Worm (Caenorhabditis elegans): ENCODE data around the gene Y53C12A.7.

Gene Y53C12A.7

DNA sequence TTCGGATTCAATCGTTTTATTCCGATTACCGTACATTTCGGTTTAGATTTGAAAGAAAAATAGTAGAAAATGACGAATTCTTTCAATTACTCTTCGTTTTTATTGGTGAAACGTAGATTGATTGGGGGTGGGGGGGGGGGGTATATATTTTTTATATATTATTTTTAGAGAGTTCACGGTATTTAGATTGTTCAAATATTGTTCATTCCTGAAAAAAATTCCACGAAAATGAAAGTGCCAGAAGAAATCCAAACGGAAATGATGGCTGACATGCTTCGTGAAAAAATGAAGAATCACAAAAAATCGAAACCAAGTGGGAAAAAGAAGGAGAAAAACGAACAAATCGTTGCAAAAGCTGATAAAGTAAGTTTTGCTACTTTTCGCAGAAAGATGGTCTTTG, at the start of gene Y53C12A.7, which contains the start of gene Y53C12A.8:
Gene Y53C12A.7 (plus strand): TSS at position 181 of the 400 bp plus-strand sequence.
Gene Y53C12A.8 (minus strand): TSS at position 101 of the 400 bp plus-strand sequence.
- TF ChIP-seq unc-62 (GFP tag; optimal IDR thresholded peaks at IDR 0.05), result no peak
- no peak for TF ChIP-seq ceh-82 (tag; optimal IDR thresholded peaks at IDR 0.05)
- TF ChIP-seq ztf-4 (tag; optimal IDR thresholded peaks at IDR 0.05), result no peak
- no peak for TF ChIP-seq nhr-12 (tag; optimal IDR thresholded peaks at IDR 0.05)
- TF ChIP-seq hmg-11 (tag; optimal IDR thresholded peaks at IDR 0.05), result no peak
- no peak for TF ChIP-seq eor-1 (tag; optimal IDR thresholded peaks at IDR 0.05)
- no peak for TF ChIP-seq mml-1 (tag; optimal IDR thresholded peaks at IDR 0.05)
- TF ChIP-seq lin-15B (tag; optimal IDR thresholded peaks at IDR 0.05), result no peak
- TF ChIP-seq zag-1 (tag; optimal IDR thresholded peaks at IDR 0.05), result no peak
- TF ChIP-seq fos-1 (tag; optimal IDR thresholded peaks at IDR 0.05), result no peak
- TF ChIP-seq egl-5 (tag; optimal IDR thresholded peaks at IDR 0.05), result no peak
- TF ChIP-seq egl-27 (tag; optimal IDR thresholded peaks at IDR 0.05), result no peak
- TF ChIP-seq mdl-1 (tag; optimal IDR thresholded peaks at IDR 0.05), result no peak
- no peak for TF ChIP-seq lin-39 (tag; optimal IDR thresholded peaks at IDR 0.05)
- no peak for TF ChIP-seq nhr-23 (tag; optimal IDR thresholded peaks at IDR 0.05)
- TF ChIP-seq jun-1 (tag; optimal IDR thresholded peaks at IDR 0.05), result no peak
- TF ChIP-seq ceh-28 (tag; optimal IDR thresholded peaks at IDR 0.05), result no peak
- no peak for TF ChIP-seq pha-4 (tag; optimal IDR thresholded peaks at IDR 0.05)
- TF ChIP-seq nhr-76 (tag; optimal IDR thresholded peaks at IDR 0.05), result no peak
- no peak for TF ChIP-seq nhr-237 (tag; optimal IDR thresholded peaks at IDR 0.05)

DNA sequence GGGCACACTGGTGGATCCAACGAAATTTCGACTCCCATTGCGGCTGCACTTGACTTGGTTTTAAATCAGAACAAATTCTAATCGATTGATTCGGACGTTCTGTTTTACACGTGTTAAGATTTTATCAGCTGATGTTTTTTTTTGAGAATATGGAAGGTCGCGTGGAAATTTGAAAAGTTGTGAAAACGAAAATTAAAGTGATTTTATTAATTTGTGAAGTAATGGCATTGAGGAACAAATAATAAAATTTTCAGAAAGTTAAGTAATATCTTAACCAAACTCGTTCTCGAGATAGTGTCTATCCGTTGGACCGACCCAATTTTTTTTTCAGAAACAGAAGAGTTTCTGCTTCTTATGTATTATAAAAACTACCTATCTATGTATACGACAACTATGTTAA, 48.6 kb upstream of the Y53C12A.7 start, which contains the start of gene ZK1307.4:
Gene ZK1307.4 (minus strand): TSS at position 101 of the 400 bp plus-strand sequence.
- TF ChIP-seq ceh-9 (tag; optimal IDR thresholded peaks at IDR 0.05), result no peak
- no peak for TF ChIP-seq nhr-77 (tag; optimal IDR thresholded peaks at IDR 0.05)
- no peak for TF ChIP-seq R02D3.7 (tag; optimal IDR thresholded peaks at IDR 0.05)
- no peak for TF ChIP-seq ztf-11 (tag; optimal IDR thresholded peaks at IDR 0.05)
- no peak for TF ChIP-seq snpc-4 (tag; optimal IDR thresholded peaks at IDR 0.05)
- TF ChIP-seq nhr-25 (tag; optimal IDR thresholded peaks at IDR 0.05), result no peak
- TF ChIP-seq fkh-2 (tag; optimal IDR thresholded peaks at IDR 0.05), result no peak
- no peak for TF ChIP-seq fkh-10 (GFP tag; optimal IDR thresholded peaks at IDR 0.05)
- no peak for TF ChIP-seq ZK546.5 (tag; optimal IDR thresholded peaks at IDR 0.05)
- TF ChIP-seq nhr-237 (tag; optimal IDR thresholded peaks at IDR 0.05), result no peak
- TF ChIP-seq hmg-11 (tag; optimal IDR thresholded peaks at IDR 0.05), result no peak

DNA sequence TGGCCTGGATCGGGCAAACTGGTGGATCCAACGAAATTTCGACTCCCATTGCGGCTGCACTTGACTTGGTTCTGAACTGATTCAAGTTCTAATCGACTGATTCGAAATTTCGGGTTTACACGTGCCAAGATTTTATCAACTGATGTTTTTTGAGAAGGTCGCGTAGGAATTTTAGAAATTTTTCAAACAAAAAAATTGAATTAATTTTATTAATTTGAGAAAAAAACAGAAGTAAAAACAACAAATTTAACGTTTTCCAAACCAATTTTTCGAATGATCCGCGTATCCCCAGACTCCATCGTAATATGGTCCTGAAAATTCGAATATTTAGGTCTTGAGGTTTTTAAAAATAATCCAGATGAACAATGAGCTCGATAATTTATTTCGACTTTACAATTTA, 47.4 kb upstream of the Y53C12A.7 start, which contains the start of gene ZK1307.3:
Gene ZK1307.3 (minus strand): TSS at position 101 of the 400 bp plus-strand sequence.
- TF ChIP-seq nhr-28 (tag; optimal IDR thresholded peaks at IDR 0.05) (no peak), nhr-67 (tag; optimal IDR thresholded peaks at IDR 0.05) (no peak)

DNA sequence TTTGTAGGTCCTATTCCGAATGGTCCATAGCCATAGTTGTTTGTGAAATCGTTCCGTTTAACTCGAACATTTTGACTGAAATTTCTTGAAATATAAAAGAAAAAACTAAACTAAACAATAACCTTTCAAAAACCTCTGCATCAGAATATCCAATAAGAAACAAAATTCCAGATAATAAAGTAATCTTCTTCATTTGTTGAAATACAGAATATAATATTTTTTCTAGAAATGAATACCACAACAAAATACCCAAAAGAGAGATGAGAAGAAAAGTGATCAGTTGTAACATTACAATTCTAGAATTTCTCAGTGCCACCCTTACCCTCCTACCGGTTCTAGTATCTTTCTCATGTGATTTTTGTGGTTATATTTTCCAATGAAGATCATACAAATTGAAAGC, 46.7 kb upstream of the Y53C12A.7 start, which contains the start of gene ZK1307.2:
Gene ZK1307.2 (minus strand): TSS at position 274 of the 400 bp plus-strand sequence.
- TF ChIP-seq egl-27 (tag; optimal IDR thresholded peaks at IDR 0.05) (no peak), R02D3.7 (tag; optimal IDR thresholded peaks at IDR 0.05) (no peak), lin-39 (tag; optimal IDR thresholded peaks at IDR 0.05) (no peak), eor-1 (tag; optimal IDR thresholded peaks at IDR 0.05) (no peak), nhr-11 (tag; optimal IDR thresholded peaks at IDR 0.05) (no peak), nhr-28 (tag; optimal IDR thresholded peaks at IDR 0.05) (no peak), elt-3 (tag; optimal IDR thresholded peaks at IDR 0.05) (no peak), sea-2 (GFP tag; optimal IDR thresholded peaks at IDR 0.05) (no peak), snpc-4 (tag; optimal IDR thresholded peaks at IDR 0.05) (no peak), nfya-1 (tag; optimal IDR thresholded peaks at IDR 0.05; ENCODE audit: insufficient read depth) (no peak), nhr-77 (tag; optimal IDR thresholded peaks at IDR 0.05) (no peak), elt-2 (tag; optimal IDR thresholded peaks at IDR 0.05) (no peak), nhr-76 (tag; optimal IDR thresholded peaks at IDR 0.05) (no peak), ceh-9 (tag; optimal IDR thresholded peaks at IDR 0.05) (no peak), pha-4 (tag; optimal IDR thresholded peaks at IDR 0.05) (no peak), skn-1 (tag; optimal IDR thresholded peaks at IDR 0.05) (no peak)
